Worm (Caenorhabditis elegans) whole organism, late embryonic: ENCODE data around the gene srab-20.

Experiments used
- ama-1 ChIP-seq: fragments of 150-350 bp; optimal IDR thresholded peaks from 2 replicates; lab custom pipeline; 2014
- ceh-22 ChIP-seq: sonication (generic microtip); optimal IDR thresholded peaks from 2 replicates; lab custom pipeline; 2017; ENCODE audit warnings: missing biosample characterization, missing genetic modification characterization
- dmd-4 ChIP-seq: sonication (generic microtip); optimal IDR thresholded peaks from 2 replicates; lab custom pipeline; 2016; ENCODE audit warnings: borderline replicate concordance, missing genetic modification characterization, missing compliant biosample characterization
- hlh-15 ChIP-seq: sonication (generic microtip); optimal IDR thresholded peaks from 2 replicates; lab custom pipeline; 2016; ENCODE audit warnings: missing genetic modification characterization, missing compliant biosample characterization
- madf-2 ChIP-seq: sonication (generic microtip); optimal IDR thresholded peaks from 2 replicates; lab custom pipeline; 2017; ENCODE audit warnings: missing genetic modification characterization, missing compliant biosample characterization
- tbx-2 ChIP-seq: sonication (generic microtip); optimal IDR thresholded peaks from 2 replicates; lab custom pipeline; 2016; ENCODE audit warnings: missing genetic modification characterization, missing compliant biosample characterization
- tbx-7 ChIP-seq: sonication (generic microtip); optimal IDR thresholded peaks from 2 replicates; lab custom pipeline; 2016; ENCODE audit warnings: missing genotype, missing genetic modification characterization, missing compliant biosample characterization

ce11 chrV:3426076-3426475 is 2.7 kb upstream of the srab-20 start, which contains the start of gene srab-22:
- TF ChIP-seq ceh-22 (tag; lab: Kevin White, UChicago), result no peak
- no peak for TF ChIP-seq madf-2 (tag; lab: Kevin White, UChicago)
- no peak for TF ChIP-seq dmd-4 (tag; lab: Kevin White, UChicago)
- no peak for TF ChIP-seq hlh-15 (tag; lab: Kevin White, UChicago)
- no peak for TF ChIP-seq tbx-7 (tag; lab: Kevin White, UChicago)
- no peak for TF ChIP-seq ama-1 (lab: Kevin White, UChicago)
- TF ChIP-seq tbx-2 (tag; lab: Kevin White, UChicago), result no peak
